Fruit fly (Drosophila melanogaster): ENCODE data around the gene CG2604.
A peak's percentile ranks its signal among the peaks of the same experiment; 100 is the strongest.

Gene CG2604

DNA sequence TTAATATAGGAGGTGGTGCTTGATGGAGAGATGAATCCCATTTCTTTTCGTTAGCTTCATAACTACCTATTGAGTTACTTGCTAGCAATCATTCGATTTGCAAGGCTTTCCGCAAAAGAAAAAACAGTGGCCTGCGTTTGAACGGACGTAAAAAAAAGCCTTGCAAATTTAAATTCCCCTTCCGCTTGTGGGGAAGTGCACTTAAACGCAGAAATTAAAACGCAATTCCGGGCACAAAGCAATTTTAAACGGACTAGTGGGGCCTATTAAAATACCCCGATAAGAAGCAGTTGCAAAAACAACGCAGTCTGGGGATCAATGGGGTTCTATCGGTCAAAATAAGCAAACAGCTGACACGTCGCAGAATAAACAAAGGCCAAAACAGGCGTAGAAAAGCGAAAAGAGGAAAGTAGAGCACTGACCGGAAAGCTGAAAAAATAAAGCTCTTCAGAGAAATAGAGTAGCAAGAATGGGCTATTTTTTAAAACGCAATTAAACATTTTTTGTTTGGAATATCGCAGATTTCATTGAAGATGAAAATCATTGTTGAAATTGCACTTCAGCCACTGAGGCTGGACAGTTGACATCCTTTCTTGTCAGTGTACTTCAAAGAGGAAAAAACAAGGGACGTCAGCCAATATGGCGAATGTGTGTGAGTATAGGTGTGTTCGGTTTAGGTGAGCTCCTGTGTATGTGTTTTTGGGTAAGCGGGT lies 27.5 kb upstream of the CG2604 start:
- TF ChIP-seq CG17801 (GFP tag; optimal IDR thresholded peaks at IDR 0.05; ENCODE audit: partially characterized antibody), result peak; percentile 50

DNA sequence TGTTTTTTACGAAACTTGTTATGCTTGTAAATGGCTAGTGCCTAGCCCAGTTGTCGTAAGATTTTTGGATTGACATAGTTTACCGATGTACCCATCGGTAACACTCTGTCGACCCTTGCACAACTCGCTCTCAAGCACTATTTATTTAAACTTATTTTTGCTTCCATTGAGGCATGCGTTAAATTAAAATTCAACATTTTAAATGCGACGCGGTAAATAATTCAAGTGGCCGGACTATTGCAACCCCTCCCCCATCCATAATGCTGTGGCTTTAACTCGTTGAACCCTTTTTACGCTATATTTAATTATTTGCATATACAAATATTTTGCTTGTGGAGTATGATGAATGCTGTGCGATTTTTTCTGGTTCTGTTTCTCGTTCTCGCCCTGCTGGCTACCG lies 26.1 kb upstream of the CG2604 start:
- no peak for TF ChIP-seq CG17801 (GFP tag; optimal IDR thresholded peaks at IDR 0.05; ENCODE audit: partially characterized antibody)

DNA sequence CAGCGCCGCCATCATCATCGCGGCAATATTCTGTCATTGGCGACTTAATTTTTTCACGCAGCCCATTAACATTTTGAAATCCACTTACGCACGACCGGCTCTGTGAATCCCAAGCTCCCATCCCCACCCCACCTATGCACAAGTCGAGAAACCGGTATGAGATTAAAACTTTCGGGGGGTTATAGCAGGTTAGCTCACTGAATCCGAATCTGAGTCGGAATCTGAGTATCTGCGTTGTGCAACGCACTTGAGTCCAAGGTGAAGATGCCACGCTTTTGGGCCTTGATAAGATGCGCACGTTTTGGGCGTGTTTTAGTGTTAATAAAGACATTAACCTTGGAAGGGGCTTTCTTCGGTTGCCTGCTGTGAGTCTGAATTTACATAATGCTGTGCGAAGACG lies 23.8 kb upstream of the CG2604 start:
- TF ChIP-seq CG17801 (GFP tag; optimal IDR thresholded peaks at IDR 0.05; ENCODE audit: partially characterized antibody), result no peak

DNA sequence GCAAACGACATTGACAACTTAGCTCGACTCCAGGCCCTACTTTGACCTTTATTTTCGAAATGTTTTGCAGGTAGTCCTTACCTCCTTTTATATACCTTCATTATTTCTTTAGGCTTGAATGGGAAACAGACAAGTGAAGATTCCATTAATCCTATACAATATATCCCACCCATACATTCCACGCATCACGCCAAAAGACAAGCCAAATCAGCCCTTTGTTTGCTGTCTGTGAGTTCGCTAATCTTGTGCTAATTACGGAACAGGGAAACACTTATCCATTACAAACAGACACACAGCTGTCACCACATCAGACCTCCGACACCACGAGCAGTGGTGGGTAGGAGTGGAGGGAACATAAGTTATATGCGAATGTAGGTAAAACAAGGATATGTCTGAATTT lies 17.6 kb upstream of the CG2604 start, which contains the start of gene CG33293:
Gene CG33293, minus strand, starts transcription at position 15 of the 400 bp plus-strand sequence.
- TF ChIP-seq CG17801 (GFP tag; optimal IDR thresholded peaks at IDR 0.05; ENCODE audit: partially characterized antibody), result no peak

DNA sequence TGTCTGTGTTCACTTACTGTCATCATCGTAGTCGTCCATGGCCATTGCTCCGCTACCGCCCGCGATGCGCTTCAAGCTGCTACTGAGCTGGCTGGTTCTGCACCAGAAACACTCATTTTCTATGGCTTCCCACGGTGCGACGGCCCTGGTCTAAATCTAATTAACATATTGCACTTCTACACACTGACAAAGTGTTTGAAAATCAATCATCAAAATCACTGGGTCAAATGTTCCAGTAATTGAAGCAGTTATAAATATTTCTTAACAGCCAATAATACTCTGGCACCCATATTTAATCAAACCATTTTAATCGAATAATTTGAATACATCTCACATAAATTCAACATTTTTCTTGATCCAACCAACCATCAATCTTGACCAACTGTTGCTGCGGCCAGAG lies 14.1 kb upstream of the CG2604 start, which contains the start of gene rtp:
Gene rtp, minus strand, starts transcription at position 101 of the 400 bp plus-strand sequence.
- no peak for TF ChIP-seq CG17801 (GFP tag; optimal IDR thresholded peaks at IDR 0.05; ENCODE audit: partially characterized antibody)

DNA sequence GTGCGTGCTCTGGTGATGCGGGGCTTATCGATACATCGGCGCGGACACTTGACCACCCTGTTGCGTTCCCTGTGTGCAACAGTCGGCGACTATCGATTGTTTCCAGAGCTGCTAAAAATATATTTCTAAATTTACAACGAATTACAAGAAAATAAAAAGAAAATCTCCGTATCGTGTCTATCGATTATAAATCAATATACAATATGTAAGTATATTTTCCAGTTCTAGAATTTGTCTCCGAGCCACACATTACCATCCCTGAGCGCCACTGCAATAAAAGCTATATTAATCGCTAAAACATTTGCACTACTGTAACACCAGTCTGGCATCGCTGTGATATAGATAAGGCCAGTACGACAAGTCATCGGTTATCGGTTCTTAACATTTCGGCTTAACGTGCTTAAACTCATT lies 9.0 kb upstream of the CG2604 start, which contains the start of the genes Kat60 and Mms19:
Gene Kat60, minus strand, starts transcription at position 13 of the 411 bp plus-strand sequence.
Gene Mms19, plus strand, starts transcription at position 347 of the 411 bp plus-strand sequence.
- no peak for TF ChIP-seq CG17801 (GFP tag; optimal IDR thresholded peaks at IDR 0.05; ENCODE audit: partially characterized antibody)

DNA sequence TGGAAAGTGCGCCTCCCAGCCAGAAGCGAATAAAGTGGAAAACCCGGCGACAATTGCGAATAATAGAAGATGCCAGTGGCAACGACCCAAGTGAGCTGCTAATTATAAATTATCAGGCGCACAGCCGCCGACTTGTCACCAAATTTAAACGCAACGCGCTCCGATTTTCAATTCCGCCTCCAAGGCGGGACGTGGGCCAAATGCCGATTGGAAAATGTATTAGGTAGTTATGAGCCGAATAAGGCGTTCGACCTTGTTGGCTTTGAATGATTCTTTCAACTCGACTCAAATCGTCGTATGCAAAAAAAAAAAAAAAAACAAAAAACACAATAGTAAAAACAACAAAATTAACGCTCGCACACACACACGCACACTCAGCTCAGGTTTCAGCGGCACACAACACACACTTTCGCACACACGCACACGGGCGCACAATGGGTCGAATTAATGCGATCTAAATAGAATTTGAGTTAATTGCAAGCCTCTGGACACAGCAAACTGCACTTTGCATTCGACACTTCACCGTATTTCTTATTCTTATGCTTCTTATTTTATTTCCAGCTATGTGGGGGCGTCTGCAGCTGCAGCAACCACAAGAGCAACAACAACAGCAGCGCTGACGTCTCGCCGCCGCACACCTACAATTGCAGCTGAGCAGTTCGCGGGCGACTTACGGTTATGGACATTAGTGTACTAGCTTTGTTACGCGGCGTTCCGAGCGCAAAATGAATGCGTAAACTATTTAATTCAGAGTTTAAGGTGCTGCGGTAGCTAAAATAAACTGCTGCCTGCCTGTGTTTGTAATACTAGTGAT lies 8.4 kb upstream of the CG2604 start:
- no peak for TF ChIP-seq CG17801 (GFP tag; optimal IDR thresholded peaks at IDR 0.05; ENCODE audit: partially characterized antibody)

DNA sequence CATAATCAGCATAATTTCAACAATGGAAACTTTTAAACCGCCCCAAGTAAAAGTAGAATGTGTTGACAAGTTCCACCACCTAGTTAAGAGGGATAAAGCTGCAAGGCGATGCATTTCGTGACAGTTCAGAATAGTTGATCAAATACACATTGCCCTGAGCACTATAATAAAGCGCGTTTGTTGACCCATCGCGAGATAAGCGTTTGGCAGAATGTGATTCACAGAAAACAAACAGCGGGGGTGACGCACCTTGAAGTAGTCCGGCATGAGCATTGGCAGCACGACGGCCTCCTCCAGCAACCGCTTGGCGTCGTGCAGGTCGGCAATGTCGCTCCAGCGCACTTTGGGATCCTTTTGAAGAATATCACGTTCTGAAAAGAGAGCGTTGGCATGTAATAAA lies 6.3 kb upstream of the CG2604 start:
- TF ChIP-seq CG17801 (GFP tag; optimal IDR thresholded peaks at IDR 0.05; ENCODE audit: partially characterized antibody), result no peak

DNA sequence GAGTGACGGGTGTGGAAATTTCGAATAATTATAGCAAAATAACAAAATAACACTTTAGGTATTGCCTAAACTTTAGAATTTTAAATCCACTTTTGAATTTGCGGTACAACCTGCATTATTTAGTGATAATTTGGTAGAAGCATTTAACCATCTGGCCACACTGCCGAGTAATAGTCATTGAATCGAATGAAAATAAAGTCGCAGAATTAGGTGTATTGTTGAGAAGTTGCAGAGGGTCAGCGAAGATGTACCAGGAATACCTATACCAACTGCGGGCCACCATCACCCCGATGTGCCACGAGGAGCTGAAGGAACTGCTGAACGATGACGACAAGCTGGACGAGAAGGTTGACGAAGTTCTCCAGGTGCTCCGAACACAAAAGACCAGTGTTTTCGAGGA lies 2.9 kb upstream of the CG2604 start, which contains the start of gene Vps37B:
Gene Vps37B, plus strand, starts transcription at position 134 of the 400 bp plus-strand sequence.
- peak; percentile 4 for TF ChIP-seq CG17801 (GFP tag; optimal IDR thresholded peaks at IDR 0.05; ENCODE audit: partially characterized antibody)

DNA sequence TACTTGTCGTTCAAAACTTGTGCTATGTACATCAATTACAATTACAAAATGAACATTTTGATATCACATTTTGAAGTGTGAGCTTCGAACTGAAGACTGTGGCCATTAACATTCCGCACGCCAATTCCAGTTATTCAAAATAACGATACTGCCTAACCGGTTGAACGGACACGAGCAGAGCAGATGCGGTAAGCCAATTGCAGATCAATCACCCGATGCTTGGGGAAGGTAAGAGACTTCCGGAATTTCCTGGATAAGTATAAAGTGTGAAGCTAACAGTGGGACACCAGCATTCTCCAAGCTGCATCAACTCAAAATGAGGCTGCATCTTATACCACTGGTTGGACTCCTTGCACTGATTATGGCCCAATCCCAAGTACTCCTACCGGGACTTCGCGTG lies 674 bp upstream of the CG2604 start, which contains the start of gene CG14664:
Gene CG14664, plus strand, starts transcription at position 301 of the 400 bp plus-strand sequence.
- no peak for TF ChIP-seq CG17801 (GFP tag; optimal IDR thresholded peaks at IDR 0.05; ENCODE audit: partially characterized antibody)

DNA sequence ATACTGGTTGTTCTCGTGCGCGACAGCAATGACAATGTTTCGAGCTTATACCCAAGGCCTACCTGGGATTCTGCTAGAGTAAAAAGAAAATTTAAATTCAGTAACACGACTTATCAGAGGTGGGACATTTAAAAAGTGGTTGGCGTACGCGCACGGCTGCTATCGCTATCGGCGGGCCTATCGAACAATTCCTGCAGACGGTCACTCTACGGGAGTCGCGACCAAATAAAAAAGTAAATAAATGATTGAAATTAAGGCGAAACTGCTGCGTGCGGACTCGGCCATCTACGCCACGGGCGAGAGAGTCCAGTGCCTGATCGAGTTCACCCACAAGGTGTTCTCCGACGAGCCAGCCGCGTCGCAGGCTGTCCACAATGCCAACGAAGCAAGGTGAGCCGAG lies 3.7 kb downstream of the CG2604 start, which contains the start of the genes Prosbeta2R2 and CG1116:
Gene Prosbeta2R2, minus strand, starts transcription at position 63 of the 400 bp plus-strand sequence.
Gene CG1116, plus strand, starts transcription at position 192 of the 400 bp plus-strand sequence.
- TF ChIP-seq CG17801 (GFP tag; optimal IDR thresholded peaks at IDR 0.05; ENCODE audit: partially characterized antibody), result peak; percentile 21

DNA sequence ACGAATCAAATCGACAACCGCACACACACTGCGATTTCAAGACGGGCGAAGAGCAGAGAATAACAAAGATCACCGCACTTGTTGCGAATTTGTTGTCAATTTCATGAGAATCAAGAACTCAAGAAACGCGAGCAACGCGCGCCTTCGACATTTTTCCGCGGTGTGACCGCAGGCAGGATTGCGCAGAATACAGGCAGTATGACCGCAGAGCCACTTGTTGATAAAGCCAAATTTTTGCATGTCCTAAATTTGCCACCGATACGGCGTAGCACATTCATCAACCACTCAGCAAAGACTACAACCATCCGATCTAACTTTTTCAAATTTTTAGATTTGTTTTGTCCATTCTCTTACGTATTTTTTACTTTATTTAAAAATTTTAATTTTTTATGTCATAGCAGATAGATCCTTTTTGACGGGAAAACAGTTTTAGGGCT lies 5.9 kb downstream of the CG2604 start, which contains the start of gene cno:
Gene cno, minus strand, starts transcription at position 179 of the 437 bp plus-strand sequence.
- TF ChIP-seq CG17801 (GFP tag; optimal IDR thresholded peaks at IDR 0.05; ENCODE audit: partially characterized antibody), result peak; percentile 64

DNA sequence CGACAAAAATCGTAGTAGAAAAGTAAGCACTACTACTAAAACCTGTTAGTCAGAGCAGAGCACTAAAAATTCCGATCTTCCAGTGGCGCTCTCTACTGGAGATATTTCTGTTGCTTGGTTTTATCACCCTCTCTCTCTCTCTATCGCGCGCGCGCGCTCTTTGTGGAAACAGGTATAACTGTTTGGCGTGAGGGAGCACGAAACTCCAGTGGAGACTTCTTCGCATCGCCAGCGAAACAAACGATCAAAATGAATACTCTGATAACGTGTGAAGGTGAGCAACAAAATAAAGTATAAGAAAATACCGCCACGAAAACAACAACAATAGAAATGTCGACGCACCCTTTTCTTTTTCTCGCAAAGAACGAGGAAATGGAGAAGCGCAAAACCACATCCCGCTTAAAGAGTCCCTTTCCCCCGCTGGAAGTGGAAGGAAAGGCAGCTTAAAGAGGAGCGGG lies 6.8 kb downstream of the CG2604 start:
- no peak for TF ChIP-seq CG17801 (GFP tag; optimal IDR thresholded peaks at IDR 0.05; ENCODE audit: partially characterized antibody)

DNA sequence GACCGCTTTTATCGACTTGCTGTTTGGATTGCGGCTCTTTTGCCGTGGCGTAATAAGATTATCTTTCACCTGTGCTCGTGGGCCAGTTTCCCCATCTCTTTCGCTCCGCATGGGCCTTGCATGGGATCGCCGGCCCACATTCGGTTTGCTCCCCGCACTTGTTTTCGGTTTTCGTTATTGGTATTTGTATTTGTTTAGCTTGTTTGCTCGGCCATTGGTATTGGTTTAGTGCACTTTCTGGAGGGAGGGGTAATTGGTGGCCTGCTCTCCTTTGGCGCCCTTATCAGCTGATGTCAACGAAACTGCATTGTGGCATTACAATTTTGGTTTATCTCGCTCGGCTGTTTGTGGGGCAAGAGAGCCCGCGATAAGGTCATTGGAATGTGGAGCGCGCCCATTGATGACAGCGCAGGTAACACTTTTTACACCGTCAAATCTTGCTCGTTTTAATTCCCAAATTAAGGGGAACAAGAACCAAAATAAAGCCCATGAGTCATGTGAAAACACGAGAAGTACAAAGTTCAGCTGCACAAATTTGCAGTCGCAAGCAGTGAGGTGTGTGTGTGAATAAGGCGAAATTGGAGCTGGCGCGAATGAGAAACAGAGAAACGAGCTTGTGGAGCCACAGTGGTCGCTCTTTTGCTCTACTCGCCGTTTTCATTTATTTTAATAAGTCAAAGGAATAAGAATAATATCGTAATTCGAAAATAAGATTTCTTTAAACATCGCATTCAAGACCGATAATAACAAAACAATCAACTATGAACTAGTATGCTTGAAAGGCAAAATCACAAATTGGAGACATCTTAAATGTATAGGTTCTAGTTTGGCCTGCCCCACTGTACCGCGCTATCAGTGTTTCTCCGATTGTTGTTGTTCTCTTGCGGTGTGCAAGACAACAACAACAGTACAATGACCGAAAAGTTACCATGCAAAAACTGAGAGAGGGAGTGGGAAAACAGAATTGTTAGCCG lies 7.5 kb downstream of the CG2604 start:
- peak; percentile 93 for TF ChIP-seq CG17801 (GFP tag; optimal IDR thresholded peaks at IDR 0.05; ENCODE audit: partially characterized antibody)
